Worm (Caenorhabditis elegans) whole organism, L3 larva: ENCODE data around the gene Y54G11A.2.

Experiments
- R02D3.7 ChIP-seq: fragments of 150-350 bp; optimal IDR thresholded peaks from 2 replicates; lab custom pipeline; 2014; ENCODE audit warnings: missing biosample characterization, missing genetic modification characterization
- ZK546.5 ChIP-seq: sonication (generic microtip); optimal IDR thresholded peaks from 2 replicates; lab custom pipeline; 2017; ENCODE audit warnings: missing biosample characterization, missing genetic modification characterization
- nfya-1 ChIP-seq: sonication (generic microtip); optimal IDR thresholded peaks from 2 replicates; lab custom pipeline; 2017; ENCODE audit warnings: missing genetic modification characterization, mild to moderate bottlenecking, missing compliant biosample characterization, antibody characterized with exemption, moderate library complexity; ENCODE audit not compliant: insufficient read depth
- nhr-77 ChIP-seq: fragments of 150-350 bp; optimal IDR thresholded peaks from 2 replicates; lab custom pipeline; 2014; ENCODE audit warnings: missing biosample characterization, missing genetic modification characterization
- pqm-1 ChIP-seq: fragments of 150-350 bp; optimal IDR thresholded peaks from 2 replicates; lab custom pipeline; 2017; ENCODE audit warnings: missing biosample characterization, missing genetic modification characterization, inconsistent platforms
- skn-1 ChIP-seq: fragments of 150-350 bp; optimal IDR thresholded peaks from 2 replicates; lab custom pipeline; 2014; ENCODE audit warnings: missing biosample characterization, missing genetic modification characterization
- tbx-2 ChIP-seq: sonication (generic microtip); optimal IDR thresholded peaks from 2 replicates; lab custom pipeline; 2016; ENCODE audit warnings: mild to moderate bottlenecking, missing genetic modification characterization, missing compliant biosample characterization
- unc-62 ChIP-seq: fragments of 150-350 bp; sonication (generic microtip); optimal IDR thresholded peaks from 4 replicates; lab custom pipeline; 2014; ENCODE audit warnings: missing biosample characterization, missing genetic modification reagents, missing genetic modification characterization
- ztf-4 ChIP-seq: fragments of 150-350 bp; optimal IDR thresholded peaks from 2 replicates; lab custom pipeline; 2014; ENCODE audit warnings: missing biosample characterization, missing genetic modification characterization

- TF ChIP-seq nfya-1 (tag; lab: Kevin White, UChicago), result peak; percentile 93
- TF ChIP-seq nhr-77, result no peak
- TF ChIP-seq unc-62 (GFP tag; lab: Kevin White, UChicago), result no peak
- TF ChIP-seq skn-1 (tag; lab: Kevin White, UChicago), result no peak
- TF ChIP-seq ztf-4, result no peak
- TF ChIP-seq R02D3.7 (tag; lab: Kevin White, UChicago), result no peak
- TF ChIP-seq ZK546.5 (tag; lab: Kevin White, UChicago), result no peak
- TF ChIP-seq pqm-1, result no peak
- no peak for TF ChIP-seq tbx-2 (tag; lab: Kevin White, UChicago)
Measured at ce11 chrII:14269142-14269593, 17.0 kb downstream of the Y54G11A.2 start, which contains the start of gene Y54G11A.1.
